Worm (Caenorhabditis elegans) whole organism, mixed stage, embryonic: ENCODE results near the gene ampd-1.

Experiments used
- M03D4.4 ChIP-seq: sonication (generic microtip); optimal IDR thresholded peaks from 2 replicates; lab custom pipeline; 2017; ENCODE audit warnings: mild to moderate bottlenecking, missing genetic modification characterization, missing compliant biosample characterization
- ceh-43 ChIP-seq: fragments of 200-800 bp; sonication (Bioruptor generic); optimal IDR thresholded peaks from 2 replicates; lab custom pipeline; 2018; ENCODE audit warnings: mild to moderate bottlenecking, missing genetic modification characterization, moderate library complexity, missing compliant biosample characterization
- elt-1 ChIP-seq: sonication (generic microtip); optimal IDR thresholded peaks from 2 replicates; lab custom pipeline; 2017; ENCODE audit warnings: missing genetic modification characterization, mild to moderate bottlenecking, missing compliant biosample characterization, antibody characterized with exemption, moderate library complexity, borderline replicate concordance; ENCODE audit not compliant: insufficient read depth
- elt-3 ChIP-seq: fragments of 150-350 bp; optimal IDR thresholded peaks from 2 replicates; lab custom pipeline; 2014; ENCODE audit warnings: missing biosample characterization, missing genetic modification characterization
- lin-13 ChIP-seq: fragments of 150-350 bp; optimal IDR thresholded peaks from 2 replicates; lab custom pipeline; 2014; ENCODE audit warnings: missing biosample characterization, missing genetic modification characterization
- lsy-2 ChIP-seq: fragments of 150-350 bp; optimal IDR thresholded peaks from 2 replicates; lab custom pipeline; 2014; ENCODE audit warnings: missing biosample characterization, missing genetic modification characterization
- nhr-2 ChIP-seq: fragments of 150-350 bp; optimal IDR thresholded peaks from 2 replicates; lab custom pipeline; 2014; ENCODE audit warnings: missing biosample characterization, missing genetic modification characterization
- sem-2 ChIP-seq: fragments of 200-800 bp; sonication (Bioruptor generic); optimal IDR thresholded peaks from 2 replicates; lab custom pipeline; 2018; ENCODE audit warnings: mild to moderate bottlenecking, missing genetic modification characterization, missing compliant biosample characterization
- snpc-4 ChIP-seq: fragments of 150-350 bp; optimal IDR thresholded peaks from 2 replicates; lab custom pipeline; 2014; ENCODE audit warnings: missing biosample characterization, missing genetic modification characterization
- unc-120 ChIP-seq: sonication (generic microtip); optimal IDR thresholded peaks from 2 replicates; lab custom pipeline; 2017; ENCODE audit warnings: missing genetic modification characterization, missing compliant biosample characterization; ENCODE audit not compliant: poor library complexity, severe bottlenecking
- unc-39 ChIP-seq: fragments of 150-350 bp; optimal IDR thresholded peaks from 2 replicates; lab custom pipeline; 2014; ENCODE audit warnings: missing biosample characterization, missing genetic modification characterization
- unc-62 ChIP-seq: fragments of 150-350 bp; optimal IDR thresholded peaks from 2 replicates; lab custom pipeline; 2014; ENCODE audit warnings: missing biosample characterization, missing genetic modification reagents, missing genetic modification characterization
- ztf-11 ChIP-seq: fragments of 150-350 bp; optimal IDR thresholded peaks from 2 replicates; lab custom pipeline; 2014; ENCODE audit warnings: missing biosample characterization, missing genetic modification characterization

ce11 chrII:5178609-5179008, 24.5 kb upstream of the ampd-1 start:
- TF ChIP-seq snpc-4 (tag; lab: Kevin White, UChicago) = no peak
- TF ChIP-seq lsy-2 (tag; lab: Kevin White, UChicago) = no peak
- TF ChIP-seq elt-3 (tag; lab: Kevin White, UChicago) = no peak
- no peak for TF ChIP-seq ztf-11 (tag; lab: Kevin White, UChicago)
- no peak for TF ChIP-seq unc-39
- no peak for TF ChIP-seq unc-62 (GFP tag; lab: Kevin White, UChicago)
- no peak for TF ChIP-seq M03D4.4 (tag; lab: Kevin White, UChicago)
- TF ChIP-seq nhr-2 (tag; lab: Kevin White, UChicago) = no peak
- no peak for TF ChIP-seq ceh-43 (GFP tag; lab: Kevin White, UChicago)
- TF ChIP-seq elt-1 (tag; lab: Kevin White, UChicago) = no peak
- TF ChIP-seq lin-13 (tag; lab: Kevin White, UChicago) = no peak
- TF ChIP-seq unc-120 (tag; lab: Kevin White, UChicago) = no peak
- no peak for TF ChIP-seq sem-2 (GFP tag; lab: Kevin White, UChicago)
